Fruit fly (Drosophila melanogaster) whole organism, embryonic: Measurements from ENCODE around the gene Fibp.

Experiments
- Asciz ChIP-seq: fragments of 200-800 bp; sonication (Bioruptor generic); optimal IDR thresholded peaks from 2 replicates; lab custom pipeline; 2017; ENCODE audit warnings: missing biosample characterization, mild to moderate bottlenecking, missing genetic modification characterization, missing genetic modification reagents
- CG10274 ChIP-seq: fragments of 200-800 bp; sonication (Bioruptor generic); optimal IDR thresholded peaks from 3 replicates; lab custom pipeline; 2017; ENCODE audit warnings: missing biosample characterization, mild to moderate bottlenecking, missing genetic modification characterization
- CG10654 ChIP-seq: fragments of 200-800 bp; sonication (Bioruptor generic); optimal IDR thresholded peaks from 2 replicates; lab custom pipeline; 2016; ENCODE audit warnings: missing biosample characterization, missing genetic modification characterization
- CG12219 ChIP-seq: fragments of 200-800 bp; sonication (Bioruptor generic); optimal IDR thresholded peaks from 3 replicates; lab custom pipeline; 2018; ENCODE audit warnings: missing biosample characterization, mild to moderate bottlenecking, missing genetic modification characterization
- CG12236 ChIP-seq: fragments of 200-800 bp; sonication (Bioruptor generic); optimal IDR thresholded peaks from 2 replicates; lab custom pipeline; 2016; ENCODE audit warnings: missing biosample characterization, missing genetic modification characterization
- CG15514 ChIP-seq: fragments of 200-800 bp; sonication (Bioruptor generic); optimal IDR thresholded peaks from 3 replicates; lab custom pipeline; 2017; ENCODE audit warnings: missing biosample characterization, missing genetic modification characterization, mild to moderate bottlenecking, moderate library complexity, missing genetic modification reagents
- CG1602 ChIP-seq: fragments of 200-800 bp; sonication (Bioruptor generic); optimal IDR thresholded peaks from 3 replicates; lab custom pipeline; 2016; ENCODE audit warnings: missing biosample characterization, missing genetic modification characterization
- CG2116 ChIP-seq: fragments of 200-800 bp; sonication (Bioruptor generic); optimal IDR thresholded peaks from 3 replicates; lab custom pipeline; 2018; ENCODE audit warnings: missing biosample characterization, mild to moderate bottlenecking, missing genetic modification characterization
- CG31224 ChIP-seq: fragments of 200-800 bp; sonication (Bioruptor generic); IDR thresholded peaks from 2 replicates; pipeline ENCODE4 v1.3.6; 2022; ENCODE audit warnings: missing biosample characterization, missing genetic modification characterization
- CG4730 ChIP-seq: fragments of 200-800 bp; sonication (Bioruptor generic); IDR thresholded peaks from 2 replicates; pipeline ENCODE4 v1.3.6; 2022; ENCODE audit warnings: missing biosample characterization, missing genetic modification characterization
- CG7556 ChIP-seq: fragments of 200-800 bp; sonication (Bioruptor generic); optimal IDR thresholded peaks from 2 replicates; lab custom pipeline; 2017; ENCODE audit warnings: missing biosample characterization, mild to moderate bottlenecking, missing genetic modification characterization
- CG7928 ChIP-seq: fragments of 200-800 bp; sonication (Bioruptor generic); optimal IDR thresholded peaks from 2 replicates; lab custom pipeline; 2017; ENCODE audit warnings: missing biosample characterization, mild to moderate bottlenecking, missing genetic modification characterization
- CG8281 ChIP-seq: fragments of 200-800 bp; sonication (Bioruptor generic); optimal IDR thresholded peaks from 2 replicates; lab custom pipeline; 2018; ENCODE audit warnings: missing biosample characterization, mild to moderate bottlenecking, missing genetic modification characterization, moderate library complexity
- CG9437 ChIP-seq: fragments of 200-800 bp; sonication (Bioruptor generic); optimal IDR thresholded peaks from 2 replicates; lab custom pipeline; 2018; ENCODE audit warnings: missing biosample characterization, mild to moderate bottlenecking, missing genetic modification characterization
- CG9609 ChIP-seq: fragments of 200-800 bp; sonication (Bioruptor generic); optimal IDR thresholded peaks from 3 replicates; lab custom pipeline; 2016; ENCODE audit warnings: missing biosample characterization, missing genetic modification characterization
- Chrac-16 ChIP-seq: fragments of 200-800 bp; sonication (Bioruptor generic); optimal IDR thresholded peaks from 3 replicates; lab custom pipeline; 2016; ENCODE audit warnings: missing biosample characterization, missing genetic modification characterization
- Dbx ChIP-seq: fragments of 200-800 bp; sonication (Bioruptor generic); IDR thresholded peaks from 3 replicates; pipeline ENCODE4 v1.3.6; 2022; ENCODE audit warnings: missing biosample characterization, missing genetic modification characterization
- Dip3 ChIP-seq: fragments of 200-800 bp; sonication (Bioruptor generic); optimal IDR thresholded peaks from 3 replicates; lab custom pipeline; 2016; ENCODE audit warnings: missing biosample characterization, missing genetic modification characterization
- Doc2 ChIP-seq: fragments of 200-800 bp; sonication (Bioruptor generic); IDR thresholded peaks from 2 replicates; pipeline ENCODE4 v1.3.6; 2022; ENCODE audit warnings: missing biosample characterization, missing genetic modification characterization
- ERR ChIP-seq: fragments of 200-800 bp; sonication (Bioruptor generic); optimal IDR thresholded peaks from 2 replicates; lab custom pipeline; 2016; ENCODE audit warnings: missing biosample characterization, missing genetic modification characterization
- Fer1 ChIP-seq: fragments of 200-800 bp; sonication (Bioruptor generic); optimal IDR thresholded peaks from 2 replicates; lab custom pipeline; 2017; ENCODE audit warnings: missing biosample characterization, mild to moderate bottlenecking, missing genetic modification characterization
- GATAe ChIP-seq: fragments of 200-800 bp; sonication (Bioruptor generic); conservative IDR thresholded peaks from 2 replicates; pipeline ENCODE4 v1.3.6; 2022; ENCODE audit warnings: missing biosample characterization, missing genetic modification characterization
- Med ChIP-seq: fragments of 200-800 bp; sonication (Bioruptor generic); peaks from one replicate; lab custom pipeline; 2016; ENCODE audit warnings: missing biosample characterization, missing genetic modification characterization, mild to moderate bottlenecking, inconsistent platforms, moderate library complexity
- Mrtf ChIP-seq: fragments of 200-800 bp; sonication (Bioruptor generic); IDR thresholded peaks from 3 replicates; pipeline ENCODE4 v1.3.6; 2022; ENCODE audit warnings: missing biosample characterization, missing genetic modification characterization
- NC2α ChIP-seq: fragments of 200-800 bp; sonication (Bioruptor generic); optimal IDR thresholded peaks from 2 replicates; lab custom pipeline; 2016; ENCODE audit warnings: missing biosample characterization, missing genetic modification characterization
- Nf-YB ChIP-seq: fragments of 200-800 bp; sonication (Bioruptor generic); optimal IDR thresholded peaks from 3 replicates; lab custom pipeline; 2019; ENCODE audit warnings: missing biosample characterization, mild to moderate bottlenecking, missing genetic modification characterization, moderate library complexity
- Poxn ChIP-seq: fragments of 200-800 bp; sonication (Bioruptor generic); IDR thresholded peaks from 2 replicates; pipeline ENCODE4 v1.3.6; 2022; ENCODE audit warnings: missing biosample characterization, missing genetic modification characterization
- Sin3A ChIP-seq: fragments of >200 bp; optimal IDR thresholded peaks from 2 replicates; lab custom pipeline; 2018
- Sox100B ChIP-seq: fragments of 200-800 bp; sonication (Bioruptor generic); optimal IDR thresholded peaks from 3 replicates; lab custom pipeline; 2018; ENCODE audit warnings: missing biosample characterization, mild to moderate bottlenecking, missing genetic modification characterization
- Sox102F ChIP-seq: fragments of 200-800 bp; sonication (Bioruptor generic); optimal IDR thresholded peaks from 2 replicates; lab custom pipeline; 2018; ENCODE audit warnings: missing biosample characterization, mild to moderate bottlenecking, missing genetic modification characterization, moderate library complexity
- TFAM ChIP-seq: fragments of 200-800 bp; sonication (Bioruptor generic); optimal IDR thresholded peaks from 2 replicates; lab custom pipeline; 2017; ENCODE audit warnings: missing biosample characterization, missing genetic modification characterization, inconsistent platforms
- Taf1 ChIP-seq: fragments of 200-800 bp; sonication (Bioruptor generic); IDR thresholded peaks from 2 replicates; pipeline ENCODE4 v1.3.6; 2022; ENCODE audit warnings: missing biosample characterization, missing genetic modification characterization
- ab ChIP-seq: fragments of 200-800 bp; sonication (Bioruptor generic); optimal IDR thresholded peaks from 2 replicates; lab custom pipeline; 2016; ENCODE audit warnings: missing biosample characterization, missing genetic modification characterization
- amos ChIP-seq: fragments of 200-800 bp; sonication (Bioruptor generic); IDR thresholded peaks from 2 replicates; pipeline ENCODE4 v1.3.6; 2022; ENCODE audit warnings: missing biosample characterization, missing genetic modification characterization; ENCODE audit not compliant: partially characterized antibody
- ara ChIP-seq: fragments of 200-800 bp; sonication (Bioruptor generic); IDR thresholded peaks from 2 replicates; pipeline ENCODE4 v1.3.6; 2022; ENCODE audit warnings: missing biosample characterization, missing genetic modification characterization
- bowl ChIP-seq: fragments of 200-800 bp; sonication (Bioruptor generic); IDR thresholded peaks from 2 replicates; pipeline ENCODE4 v1.3.6; 2022; ENCODE audit warnings: missing biosample characterization, missing genetic modification characterization
- cas ChIP-seq: fragments of 200-800 bp; sonication (Bioruptor generic); IDR thresholded peaks from 2 replicates; pipeline ENCODE4 v1.3.6; 2022; ENCODE audit warnings: missing biosample characterization, missing genetic modification characterization
- chif ChIP-seq, 2 experiments: fragments of 200-800 bp; sonication (Bioruptor generic); optimal IDR thresholded peaks; 3 replicates each; lab custom pipeline; 2016; ENCODE audit warnings: missing biosample characterization in 2 of 2, missing genetic modification characterization in 2 of 2
- crp ChIP-seq, 2 experiments: fragments of 200-800 bp; sonication (Bioruptor generic); optimal IDR thresholded peaks; 2 replicates in 1 of 2; 3 replicates in 1 of 2; lab custom pipeline; 2017; ENCODE audit warnings: missing biosample characterization in 2 of 2, missing genetic modification characterization in 2 of 2, mild to moderate bottlenecking in 1 of 2, moderate library complexity in 1 of 2
- eyg ChIP-seq: fragments of 200-800 bp; sonication (Bioruptor generic); optimal IDR thresholded peaks from 3 replicates; lab custom pipeline; 2016; ENCODE audit warnings: missing biosample characterization, missing genetic modification characterization
- fd3F ChIP-seq: fragments of 200-800 bp; sonication (Bioruptor generic); optimal IDR thresholded peaks from 2 replicates; lab custom pipeline; 2018; ENCODE audit warnings: missing biosample characterization, mild to moderate bottlenecking, missing genetic modification characterization, moderate library complexity
- gcm2 ChIP-seq: fragments of 200-800 bp; sonication (Bioruptor generic); optimal IDR thresholded peaks from 2 replicates; lab custom pipeline; 2016; ENCODE audit warnings: missing biosample characterization, missing genetic modification characterization
- gfzf ChIP-seq: fragments of 200-800 bp; sonication (Bioruptor generic); optimal IDR thresholded peaks from 2 replicates; lab custom pipeline; 2016; ENCODE audit warnings: missing biosample characterization, mild to moderate bottlenecking, missing genetic modification characterization, moderate library complexity
- her ChIP-seq: fragments of 200-800 bp; sonication (Bioruptor generic); optimal IDR thresholded peaks from 2 replicates; lab custom pipeline; 2016; ENCODE audit warnings: missing biosample characterization, missing genetic modification characterization
- kni ChIP-seq: fragments of 200-800 bp; sonication (Bioruptor generic); optimal IDR thresholded peaks from 3 replicates; lab custom pipeline; 2017; ENCODE audit warnings: mild to moderate bottlenecking, missing biosample characterization, missing genetic modification reagents, missing genetic modification characterization
- knrl ChIP-seq: fragments of 200-800 bp; sonication (Bioruptor generic); IDR thresholded peaks from 3 replicates; pipeline ENCODE4 v1.3.6; 2022; ENCODE audit warnings: missing biosample characterization, missing genetic modification characterization; ENCODE audit not compliant: partially characterized antibody
- slbo ChIP-seq: fragments of 200-800 bp; sonication (Bioruptor generic); IDR thresholded peaks from 2 replicates; pipeline ENCODE4 v1.3.6; 2022; ENCODE audit warnings: missing biosample characterization, missing genetic modification characterization
- tin ChIP-seq: fragments of 200-800 bp; sonication (Bioruptor generic); optimal IDR thresholded peaks from 3 replicates; lab custom pipeline; 2016; ENCODE audit warnings: missing biosample characterization, missing genetic modification characterization
- twi ChIP-seq: fragments of 200-800 bp; optimal IDR thresholded peaks from 2 replicates; lab custom pipeline; 2019; ENCODE audit warnings: missing biosample characterization, mild to moderate bottlenecking, missing genetic modification characterization, moderate library complexity

Gene Fibp

DNA sequence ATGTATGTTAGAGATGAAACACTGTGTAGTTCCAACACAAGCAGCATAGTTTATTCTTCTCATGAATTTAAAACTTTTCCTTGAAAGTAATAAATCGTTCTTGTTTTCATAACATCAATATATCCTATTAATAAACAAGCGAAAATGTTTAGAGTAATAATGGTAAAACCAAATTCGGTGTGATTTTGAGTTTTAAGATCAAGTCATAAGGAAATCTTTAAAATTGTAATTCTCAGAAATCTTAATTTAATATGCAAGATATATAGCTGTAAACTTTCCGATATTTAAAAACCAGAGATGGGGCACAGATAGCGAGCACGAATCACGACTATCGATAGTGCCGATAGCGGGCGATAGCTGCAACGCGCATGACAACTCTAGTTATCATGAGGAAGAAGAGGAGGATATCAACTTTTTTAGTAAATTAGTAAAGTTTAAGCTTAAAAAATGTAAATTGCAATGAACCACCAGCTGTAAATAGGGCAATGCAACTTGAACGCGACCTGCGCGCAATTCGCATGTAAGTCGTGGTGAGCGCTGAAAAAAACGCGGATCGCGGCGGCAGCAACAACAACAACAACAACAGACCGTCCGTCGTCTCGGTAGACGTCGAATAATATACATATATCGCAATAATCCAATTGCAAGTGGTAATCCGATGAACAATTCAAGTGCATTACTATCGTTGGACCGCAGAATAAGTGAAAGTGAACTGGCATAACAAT lies at the start of gene Fibp, which contains the start of gene Deaf1 (continued):
- TF ChIP-seq slbo (GFP tag; lab: Robert Waterston, UW) (peak; percentile 87), CG2116 (peak; percentile 69), Chrac-16 (GFP tag; lab: Kevin White, UChicago) (peak; percentile 84), Doc2 (GFP tag; lab: Robert Waterston, UW) (no peak), Sox100B (peak; percentile 67), ab (peak; percentile 52), CG9609 (GFP tag; lab: Kevin White, UChicago) (peak; percentile 84), Nf-YB (GFP tag; lab: Kevin White, UChicago) (peak; percentile 35), CG8281 (tag; lab: Kevin White, UChicago) (peak; percentile 41), ara (GFP tag; lab: Robert Waterston, UW) (no peak), TFAM (GFP tag; lab: Kevin White, UChicago) (no peak), CG31224 (GFP tag; lab: Robert Waterston, UW) (0 out of 2 replicates have a peak, but pooled peaks have one; percentile 45), CG10274 (GFP tag; lab: Kevin White, UChicago) (no peak), CG1602 (GFP tag; lab: Kevin White, UChicago) (peak; percentile 83), CG7556 (GFP tag; lab: Kevin White, UChicago) (peak; percentile 68), Taf1 (GFP tag; lab: Robert Waterston, UW) (0 out of 2 replicates have a peak, but pooled peaks have one; percentile 12), crp (GFP tag; optimal IDR thresholded peaks at IDR 0.05; lab: Kevin White, UChicago) (peak in 1 of 2 experiments; percentile 43), CG10654 (peak; percentile 68), chif (GFP tag; optimal IDR thresholded peaks at IDR 0.05; lab: Kevin White, UChicago) (peak; percentile 75 to 80), CG4730 (GFP tag; lab: Robert Waterston, UW) (0 out of 2 replicates have a peak, but pooled peaks have one; percentile 33), GATAe (GFP tag; lab: Robert Waterston, UW) (no peak; the same call in 1 of the 2 replicates), CG15514 (GFP tag; lab: Kevin White, UChicago) (peak; percentile 96), Med (peak; percentile 94), her (GFP tag; lab: Kevin White, UChicago) (peak; percentile 46), Asciz (GFP tag; lab: Kevin White, UChicago) (no peak), CG9437 (GFP tag; lab: Kevin White, UChicago) (peak; percentile 66), Poxn (no peak), gcm2 (GFP tag; lab: Kevin White, UChicago) (peak; percentile 14), Sin3A (lab: Kevin White, UChicago) (peak; percentile 68), ERR (GFP tag; lab: Kevin White, UChicago) (peak; percentile 73), Fer1 (GFP tag; lab: Kevin White, UChicago) (peak; percentile 24), Sox102F (no peak), amos (peak; percentile 99), kni (GFP tag; lab: Kevin White, UChicago) (peak; percentile 42), cas (GFP tag; lab: Robert Waterston, UW) (peak; percentile 32; the same call in 1 of the 2 replicates), CG7928 (GFP tag; lab: Kevin White, UChicago) (peak; percentile 6), Dbx (peak; percentile 87), twi (tag; lab: Kevin White, UChicago) (peak; percentile 64), Dip3 (GFP tag; lab: Kevin White, UChicago) (peak; percentile 83), Mrtf (GFP tag; lab: Robert Waterston, UW) (0 out of 3 replicates have a peak, but pooled peaks have one; percentile 39), knrl (peak; percentile 99), CG12236 (GFP tag; lab: Kevin White, UChicago) (peak; percentile 43), NC2α (GFP tag; lab: Kevin White, UChicago) (peak; percentile 40), bowl (GFP tag; lab: Robert Waterston, UW) (no peak), gfzf (GFP tag; lab: Kevin White, UChicago) (peak; percentile 68), CG12219 (no peak), tin (GFP tag; lab: Kevin White, UChicago) (peak; percentile 71), fd3F (GFP tag; lab: Kevin White, UChicago) (peak; percentile 65), eyg (GFP tag; lab: Kevin White, UChicago) (peak; percentile 20)
